Worm (Caenorhabditis elegans) whole organism, late embryonic: ENCODE data around the gene W06E11.1.

Experiments
- C08G9.2 ChIP-seq: sonication (generic microtip); optimal IDR thresholded peaks from 2 replicates; lab custom pipeline; 2016; ENCODE audit warnings: mild to moderate bottlenecking, missing genetic modification characterization, moderate library complexity, missing compliant biosample characterization
- K09A11.1 ChIP-seq: sonication (generic microtip); optimal IDR thresholded peaks from 2 replicates; lab custom pipeline; 2017; ENCODE audit warnings: antibody characterized with exemption, mild to moderate bottlenecking, missing genetic modification characterization, missing compliant biosample characterization; ENCODE audit not compliant: insufficient read depth
- T23F11.4 ChIP-seq: fragments of 200-800 bp; sonication (Bioruptor generic); optimal IDR thresholded peaks from 2 replicates; lab custom pipeline; 2018; ENCODE audit warnings: mild to moderate bottlenecking, missing genetic modification characterization, missing compliant biosample characterization
- ceh-14 ChIP-seq: sonication (generic microtip); optimal IDR thresholded peaks from 2 replicates; lab custom pipeline; 2016; ENCODE audit warnings: missing genotype, missing genetic modification characterization, missing compliant biosample characterization
- ceh-18 ChIP-seq: sonication (generic microtip); optimal IDR thresholded peaks from 2 replicates; lab custom pipeline; 2016; ENCODE audit warnings: missing genetic modification characterization, missing compliant biosample characterization
- ceh-2 ChIP-seq: sonication (generic microtip); optimal IDR thresholded peaks from 2 replicates; lab custom pipeline; 2016; ENCODE audit warnings: missing genotype, missing genetic modification characterization, missing compliant biosample characterization
- ceh-22 ChIP-seq: sonication (generic microtip); optimal IDR thresholded peaks from 2 replicates; lab custom pipeline; 2017; ENCODE audit warnings: missing biosample characterization, missing genetic modification characterization
- ceh-30 ChIP-seq: fragments of 150-350 bp; optimal IDR thresholded peaks from 2 replicates; lab custom pipeline; 2014; ENCODE audit warnings: missing biosample characterization, missing genetic modification characterization
- ceh-34 ChIP-seq: sonication (generic microtip); optimal IDR thresholded peaks from 2 replicates; lab custom pipeline; 2016; ENCODE audit warnings: mild to moderate bottlenecking, missing genetic modification characterization, missing compliant biosample characterization
- ceh-45 ChIP-seq: fragments of 200-800 bp; sonication (Bioruptor generic); IDR thresholded peaks from 2 replicates; pipeline ENCODE4 v1.3.6; 2022; ENCODE audit warnings: missing genetic modification reagents, missing genetic modification characterization, missing compliant biosample characterization
- che-1 ChIP-seq: sonication (generic microtip); optimal IDR thresholded peaks from 2 replicates; lab custom pipeline; 2016; ENCODE audit warnings: mild to moderate bottlenecking, missing genetic modification characterization, missing compliant biosample characterization
- elt-2 ChIP-seq: sonication (generic microtip); optimal IDR thresholded peaks from 2 replicates; lab custom pipeline; 2016; ENCODE audit warnings: missing genetic modification reagents, missing genetic modification characterization, missing compliant biosample characterization
- elt-4 ChIP-seq: sonication (generic microtip); optimal IDR thresholded peaks from 2 replicates; lab custom pipeline; 2016; ENCODE audit warnings: missing genetic modification characterization, missing compliant biosample characterization
- ets-4 ChIP-seq: sonication (generic microtip); optimal IDR thresholded peaks from 2 replicates; lab custom pipeline; 2016; ENCODE audit warnings: missing genetic modification characterization, missing compliant biosample characterization
- hlh-30 ChIP-seq: sonication (generic microtip); optimal IDR thresholded peaks from 2 replicates; lab custom pipeline; 2017; ENCODE audit warnings: antibody characterized with exemption, missing genetic modification characterization, missing compliant biosample characterization; ENCODE audit not compliant: insufficient read depth
- hlh-8 ChIP-seq: sonication (generic microtip); optimal IDR thresholded peaks from 2 replicates; lab custom pipeline; 2016; ENCODE audit warnings: missing genotype, missing genetic modification characterization, missing compliant biosample characterization
- lim-6 ChIP-seq: sonication (generic microtip); optimal IDR thresholded peaks from 2 replicates; lab custom pipeline; 2016; ENCODE audit warnings: missing genetic modification characterization, missing compliant biosample characterization
- nfya-1 ChIP-seq: sonication (generic microtip); optimal IDR thresholded peaks from 2 replicates; lab custom pipeline; 2017; ENCODE audit warnings: missing genetic modification characterization, mild to moderate bottlenecking, missing compliant biosample characterization, antibody characterized with exemption, moderate library complexity
- npax-4 ChIP-seq: sonication (generic microtip); optimal IDR thresholded peaks from 2 replicates; lab custom pipeline; 2016; ENCODE audit warnings: missing genetic modification characterization, missing compliant biosample characterization
- pat-9 ChIP-seq: fragments of 200-800 bp; sonication (Bioruptor generic); optimal IDR thresholded peaks from 2 replicates; lab custom pipeline; 2018; ENCODE audit warnings: mild to moderate bottlenecking, missing genetic modification characterization, moderate library complexity, missing compliant biosample characterization
- pax-1 ChIP-seq: fragments of 150-350 bp; optimal IDR thresholded peaks from 2 replicates; lab custom pipeline; 2014; ENCODE audit warnings: missing biosample characterization, missing genetic modification characterization
- pqm-1 ChIP-seq: sonication (generic microtip); optimal IDR thresholded peaks from 2 replicates; lab custom pipeline; 2016; ENCODE audit warnings: missing genetic modification characterization, missing compliant biosample characterization
- pros-1 ChIP-seq: fragments of 150-350 bp; optimal IDR thresholded peaks from 2 replicates; lab custom pipeline; 2014; ENCODE audit warnings: missing biosample characterization, missing genetic modification reagents, missing genetic modification characterization
- ref-2 ChIP-seq: sonication (generic microtip); optimal IDR thresholded peaks from 2 replicates; lab custom pipeline; 2016; ENCODE audit warnings: missing genetic modification characterization, missing compliant biosample characterization
- sox-2 ChIP-seq: fragments of 200-800 bp; sonication (Bioruptor generic); IDR thresholded peaks from 2 replicates; pipeline ENCODE4 v1.3.6; 2022; ENCODE audit warnings: missing genetic modification reagents, missing genetic modification characterization, missing compliant biosample characterization
- syd-9 ChIP-seq: sonication (generic microtip); optimal IDR thresholded peaks from 2 replicates; lab custom pipeline; 2016; ENCODE audit warnings: mild to moderate bottlenecking, missing genetic modification characterization, moderate library complexity, missing compliant biosample characterization
- unc-3 ChIP-seq, 2 experiments: fragments of 200-800 bp in 1 of 2; sonication (Bioruptor generic) in 1 of 2; sonication (generic microtip) in 1 of 2; conservative IDR thresholded peaks in 1 of 2; optimal IDR thresholded peaks in 1 of 2; 2 replicates each; pipeline versions ENCODE4 v1.3.6 to Lab custom; 2016 to 2022; ENCODE audit warnings: missing compliant biosample characterization in 2 of 2, missing genetic modification characterization in 2 of 2, missing genetic modification reagents in 1 of 2
- unc-42 ChIP-seq: sonication (generic microtip); optimal IDR thresholded peaks from 2 replicates; lab custom pipeline; 2016; ENCODE audit warnings: missing genotype, missing genetic modification characterization, missing compliant biosample characterization
- unc-55 ChIP-seq: sonication (generic microtip); optimal IDR thresholded peaks from 2 replicates; lab custom pipeline; 2017; ENCODE audit warnings: missing biosample characterization, missing genetic modification reagents, missing genetic modification characterization

W06E11.1 gene

ce11 chrIII:650539-650938, 8.7 kb downstream of the W06E11.1 start:
- TF ChIP-seq nfya-1 (tag; lab: Kevin White, UChicago), result no peak
- TF ChIP-seq lim-6 (tag; lab: Kevin White, UChicago), result no peak
- TF ChIP-seq syd-9, result no peak
- TF ChIP-seq ceh-34 (tag; lab: Kevin White, UChicago), result no peak
- no peak for TF ChIP-seq ceh-30
- TF ChIP-seq elt-2 (tag; lab: Kevin White, UChicago), result no peak
- TF ChIP-seq ceh-2 (tag; lab: Kevin White, UChicago), result no peak

ce11 chrIII:651587-651986, 9.7 kb downstream of the W06E11.1 start:
- TF ChIP-seq unc-55 (GFP tag; lab: Kevin White, UChicago) (no peak), ceh-45 (GFP tag; lab: Robert Waterston, UW) (no peak), elt-2 (tag; lab: Kevin White, UChicago) (peak; percentile 16), pat-9 (tag; lab: Kevin White, UChicago) (no peak)
- TF ChIP-seq, all 69 proteins: peak for 1

ce11 chrIII:654365-654764, 12.5 kb downstream of the W06E11.1 start:
- TF ChIP-seq pros-1 (tag; lab: Kevin White, UChicago) (no peak), hlh-30 (peak; percentile 4), ref-2 (tag; lab: Kevin White, UChicago) (peak; percentile 22), K09A11.1 (no peak), elt-4 (no peak)

- TF ChIP-seq ceh-14 (tag; lab: Kevin White, UChicago) (no peak), ceh-22 (tag; lab: Kevin White, UChicago) (no peak), hlh-8 (no peak), sox-2 (GFP tag; lab: Robert Waterston, UW) (no peak), pax-1 (tag; lab: Kevin White, UChicago) (no peak), nfya-1 (tag; lab: Kevin White, UChicago) (no peak), ceh-18 (tag; lab: Kevin White, UChicago) (no peak), T23F11.4 (GFP tag; lab: Kevin White, UChicago) (no peak)
- TF ChIP-seq, all 69 proteins: peak for 0
These were observed 14.8 kb downstream of the W06E11.1 start for ce11 chrIII:656660-657059.

ce11 chrIII:657241-657640, 15.4 kb downstream of the W06E11.1 start:
- TF ChIP-seq C08G9.2 (tag; lab: Kevin White, UChicago), result no peak
- peak; percentile 6 for TF ChIP-seq unc-42 (tag; lab: Kevin White, UChicago)

ce11 chrIII:658357-658756, 16.5 kb downstream of the W06E11.1 start, which contains the start of gene C09F5.1:
TSS of gene C09F5.1 (plus strand) at chrIII:658709.
- TF ChIP-seq che-1 (tag; lab: Kevin White, UChicago) (no peak), ceh-22 (tag; lab: Kevin White, UChicago) (no peak), pqm-1 (no peak), nfya-1 (tag; lab: Kevin White, UChicago) (peak; percentile 6), ets-4 (tag; lab: Kevin White, UChicago) (no peak)

ce11 chrIII:665173-665757, 23.4 kb downstream of the W06E11.1 start, which contains the start of gene C09F5.3:
TSS of gene C09F5.3 (minus strand) at chrIII:665266.
- TF ChIP-seq unc-42 (tag; lab: Kevin White, UChicago) (peak; percentile 8), unc-3 (GFP tag; conservative IDR thresholded peaks at IDR 0.05; lab: Robert Waterston, UW) (peak; percentile 92), unc-3 (tag; optimal IDR thresholded peaks at IDR 0.05; lab: Kevin White, UChicago) (peak; percentile 98), npax-4 (no peak), ceh-14 (tag; lab: Kevin White, UChicago) (peak; percentile 9)
- TF ChIP-seq, all 69 proteins: peak for 3
